Worm (Caenorhabditis elegans) whole organism, young adult: ENCODE results near the gene C01B9.1.

Experiments
- B0019.2 ChIP-seq: fragments of 200-800 bp; sonication (Bioruptor generic); conservative IDR thresholded peaks from 2 replicates; pipeline ENCODE4 v1.3.6; 2022; ENCODE audit warnings: missing genetic modification reagents, missing genetic modification characterization, missing compliant biosample characterization
- C06A6.2 ChIP-seq: fragments of 200-800 bp; sonication (Bioruptor generic); conservative IDR thresholded peaks from 2 replicates; pipeline ENCODE4 v1.3.6; 2022; ENCODE audit warnings: missing genetic modification characterization, missing compliant biosample characterization
- F22D6.2 ChIP-seq: sonication (generic microtip); optimal IDR thresholded peaks from 2 replicates; lab custom pipeline; 2016; ENCODE audit warnings: mild to moderate bottlenecking, missing genetic modification characterization, missing compliant biosample characterization
- Y53F4B.3 ChIP-seq: fragments of 200-800 bp; sonication (Bioruptor generic); IDR thresholded peaks from 2 replicates; pipeline ENCODE4 v1.3.6; 2022; ENCODE audit warnings: missing genetic modification reagents, missing genetic modification characterization, missing compliant biosample characterization
- Y67H2A.10 ChIP-seq: fragments of 200-800 bp; sonication (Bioruptor generic); conservative IDR thresholded peaks from 2 replicates; pipeline ENCODE4 v1.3.6; 2022; ENCODE audit warnings: missing genetic modification reagents, missing genetic modification characterization, missing compliant biosample characterization
- ama-1 ChIP-seq, 3 experiments: fragments of 150-350 bp in 1 of 3; sonication (generic microtip) in 2 of 3; optimal IDR thresholded peaks; 2 replicates each; lab custom pipeline; 2014 to 2018; ENCODE audit warnings: missing biosample characterization in 2 of 3, missing genetic modification characterization in 2 of 3, missing genetic modification reagents in 2 of 3
- aptf-2 ChIP-seq: fragments of 200-800 bp; sonication (Bioruptor generic); conservative IDR thresholded peaks from 2 replicates; pipeline ENCODE4 v1.3.6; 2022; ENCODE audit warnings: missing genetic modification reagents, missing genetic modification characterization, missing compliant biosample characterization
- bed-1 ChIP-seq: fragments of 200-800 bp; sonication (Bioruptor generic); IDR thresholded peaks from 2 replicates; pipeline ENCODE4 v1.3.6; 2022; ENCODE audit warnings: missing genetic modification reagents, missing genetic modification characterization, missing compliant biosample characterization
- cebp-1 ChIP-seq, 2 experiments: fragments of 200-800 bp in 1 of 2; sonication (Bioruptor generic) in 1 of 2; sonication (generic microtip) in 1 of 2; IDR thresholded peaks in 1 of 2; optimal IDR thresholded peaks in 1 of 2; 2 replicates each; pipeline versions ENCODE4 v1.3.6 to Lab custom; 2017 to 2022; ENCODE audit warnings: missing compliant biosample characterization in 2 of 2, missing genetic modification characterization in 2 of 2, mild to moderate bottlenecking in 1 of 2, missing genetic modification reagents in 1 of 2, moderate library complexity in 1 of 2
- cebp-2 ChIP-seq: fragments of 200-800 bp; sonication (Bioruptor generic); IDR thresholded peaks from 2 replicates; pipeline ENCODE4 v1.3.6; 2022; ENCODE audit warnings: missing genetic modification characterization, missing compliant biosample characterization
- ceh-100 ChIP-seq: fragments of 200-800 bp; sonication (Bioruptor generic); IDR thresholded peaks from 2 replicates; pipeline ENCODE4 v1.3.6; 2022; ENCODE audit warnings: missing genetic modification reagents, missing genetic modification characterization, missing compliant biosample characterization
- ceh-27 ChIP-seq: fragments of 200-800 bp; sonication (Bioruptor generic); optimal IDR thresholded peaks from 2 replicates; lab custom pipeline; 2018; ENCODE audit warnings: mild to moderate bottlenecking, missing genetic modification characterization, moderate library complexity, missing compliant biosample characterization
- ceh-91 ChIP-seq: fragments of 200-800 bp; sonication (Bioruptor generic); IDR thresholded peaks from 2 replicates; pipeline ENCODE4 v1.3.6; 2022; ENCODE audit warnings: missing genetic modification reagents, missing genetic modification characterization, missing compliant biosample characterization
- egrh-3 ChIP-seq: fragments of 200-800 bp; sonication (Bioruptor generic); IDR thresholded peaks from 2 replicates; pipeline ENCODE4 v1.3.6; 2022; ENCODE audit warnings: missing genetic modification reagents, missing genetic modification characterization, missing compliant biosample characterization
- ekl-4 ChIP-seq: fragments of 200-800 bp; sonication (Bioruptor generic); IDR thresholded peaks from 2 replicates; pipeline ENCODE4 v1.3.6; 2022; ENCODE audit warnings: missing genetic modification reagents, missing genetic modification characterization, missing compliant biosample characterization
- ets-4 ChIP-seq: fragments of 200-800 bp; sonication (Bioruptor generic); optimal IDR thresholded peaks from 2 replicates; lab custom pipeline; 2018; ENCODE audit warnings: mild to moderate bottlenecking, missing genetic modification characterization, missing compliant biosample characterization
- hlh-12 ChIP-seq: sonication (generic microtip); optimal IDR thresholded peaks from 2 replicates; lab custom pipeline; 2016; ENCODE audit warnings: missing genetic modification characterization, missing compliant biosample characterization
- hmg-20 ChIP-seq: fragments of 200-800 bp; sonication (Bioruptor generic); IDR thresholded peaks from 2 replicates; pipeline ENCODE4 v1.3.6; 2022; ENCODE audit warnings: missing genetic modification reagents, missing genetic modification characterization, missing compliant biosample characterization
- lag-1 ChIP-seq: fragments of 200-800 bp; sonication (Bioruptor generic); IDR thresholded peaks from 2 replicates; pipeline ENCODE4 v1.3.6; 2022; ENCODE audit warnings: missing genetic modification reagents, missing genetic modification characterization, missing compliant biosample characterization
- lin-54 ChIP-seq: fragments of 200-800 bp; sonication (Bioruptor generic); optimal IDR thresholded peaks from 2 replicates; lab custom pipeline; 2018; ENCODE audit warnings: mild to moderate bottlenecking, missing genetic modification characterization, missing compliant biosample characterization
- lir-1 ChIP-seq: fragments of 200-800 bp; sonication (Bioruptor generic); conservative IDR thresholded peaks from 2 replicates; pipeline ENCODE4 v1.3.6; 2022; ENCODE audit warnings: missing genetic modification reagents, missing genetic modification characterization, missing compliant biosample characterization
- lsl-1 ChIP-seq: fragments of 200-800 bp; sonication (Bioruptor generic); optimal IDR thresholded peaks from 2 replicates; lab custom pipeline; 2018; ENCODE audit warnings: mild to moderate bottlenecking, missing genetic modification characterization, moderate library complexity, missing compliant biosample characterization
- madf-3 ChIP-seq: fragments of 200-800 bp; sonication (Bioruptor generic); IDR thresholded peaks from 2 replicates; pipeline ENCODE4 v1.3.6; 2022; ENCODE audit warnings: missing genetic modification reagents, missing genetic modification characterization, missing compliant biosample characterization
- mes-4 ChIP-seq: sonication (generic microtip); optimal IDR thresholded peaks from 2 replicates; lab custom pipeline; 2016; ENCODE audit warnings: missing genotype, missing genetic modification characterization, missing compliant biosample characterization
- sea-2 ChIP-seq: fragments of 200-800 bp; sonication (Bioruptor generic); IDR thresholded peaks from 2 replicates; pipeline ENCODE4 v1.3.6; 2022; ENCODE audit warnings: missing genetic modification characterization, missing compliant biosample characterization
- snpc-1.1 ChIP-seq: sonication (generic microtip); optimal IDR thresholded peaks from 2 replicates; lab custom pipeline; 2017; ENCODE audit warnings: missing genetic modification characterization, mild to moderate bottlenecking, missing compliant biosample characterization, antibody characterized with exemption, moderate library complexity, missing genotype, missing genetic modification reagents; ENCODE audit not compliant: insufficient read depth
- snpc-4 ChIP-seq, 5 experiments: fragments of 150-350 bp in 1 of 5; sonication (generic microtip) in 4 of 5; optimal IDR thresholded peaks; 2 replicates each; lab custom pipeline; 2014 to 2018; ENCODE audit warnings: missing genetic modification characterization in 5 of 5, missing biosample characterization in 3 of 5, antibody characterized with exemption in 2 of 5, mild to moderate bottlenecking in 2 of 5, missing compliant biosample characterization in 2 of 5, missing genotype in 2 of 5, moderate library complexity in 2 of 5, missing genetic modification reagents in 1 of 5
- somi-1 ChIP-seq: fragments of 200-800 bp; sonication (Bioruptor generic); optimal IDR thresholded peaks from 2 replicates; lab custom pipeline; 2018; ENCODE audit warnings: mild to moderate bottlenecking, missing genetic modification characterization, missing compliant biosample characterization
- tbx-9 ChIP-seq: sonication (generic microtip); optimal IDR thresholded peaks from 2 replicates; lab custom pipeline; 2016; ENCODE audit warnings: borderline replicate concordance, missing genetic modification characterization, inconsistent platforms, missing compliant biosample characterization
- unc-130 ChIP-seq: sonication (generic microtip); optimal IDR thresholded peaks from 2 replicates; lab custom pipeline; 2016; ENCODE audit warnings: missing genetic modification reagents, missing genetic modification characterization, missing compliant biosample characterization
- xnd-1 ChIP-seq: sonication (generic microtip); optimal IDR thresholded peaks from 2 replicates; lab custom pipeline; 2016; ENCODE audit warnings: missing genotype, missing genetic modification reagents, missing genetic modification characterization, missing compliant biosample characterization
- zfh-2 ChIP-seq: fragments of 200-800 bp; sonication (Bioruptor generic); conservative IDR thresholded peaks from 2 replicates; pipeline ENCODE4 v1.3.6; 2022; ENCODE audit warnings: missing genetic modification reagents, missing genetic modification characterization, missing compliant biosample characterization
- zim-3 ChIP-seq: sonication (generic microtip); optimal IDR thresholded peaks from 2 replicates; lab custom pipeline; 2017; ENCODE audit warnings: mild to moderate bottlenecking, missing genetic modification characterization, moderate library complexity, missing compliant biosample characterization
- ztf-18 ChIP-seq: sonication (generic microtip); optimal IDR thresholded peaks from 2 replicates; lab custom pipeline; 2016; ENCODE audit warnings: missing genotype, mild to moderate bottlenecking, missing genetic modification characterization, missing compliant biosample characterization

The C01B9.1 gene

DNA sequence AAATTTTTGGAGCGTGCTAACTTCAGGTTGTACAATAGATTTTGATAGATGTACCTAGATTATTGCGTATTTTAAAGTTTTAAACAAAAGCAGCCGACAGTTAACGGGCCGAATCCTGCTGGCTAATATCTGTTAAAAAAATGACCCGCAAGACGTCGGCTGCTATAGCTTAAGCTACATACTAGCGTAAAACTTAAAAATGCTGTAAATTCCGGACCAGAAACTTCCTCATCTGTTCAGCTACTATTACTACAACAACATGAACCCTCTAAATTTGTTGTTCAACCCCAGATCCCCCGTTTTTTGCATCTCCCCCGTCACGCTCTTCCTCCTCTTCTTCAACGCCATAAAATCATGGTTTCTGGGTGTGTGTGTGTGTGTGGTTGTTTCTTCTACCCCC, 15.5 kb downstream of the C01B9.1 start:
- TF ChIP-seq unc-130 (GFP tag; lab: Kevin White, UChicago) = no peak
- no peak for TF ChIP-seq xnd-1
- no peak for TF ChIP-seq ama-1 (optimal IDR thresholded peaks at IDR 0.05; lab: Kevin White, UChicago)
- no peak for TF ChIP-seq ama-1 (GFP tag; optimal IDR thresholded peaks at IDR 0.05; lab: Kevin White, UChicago)

DNA sequence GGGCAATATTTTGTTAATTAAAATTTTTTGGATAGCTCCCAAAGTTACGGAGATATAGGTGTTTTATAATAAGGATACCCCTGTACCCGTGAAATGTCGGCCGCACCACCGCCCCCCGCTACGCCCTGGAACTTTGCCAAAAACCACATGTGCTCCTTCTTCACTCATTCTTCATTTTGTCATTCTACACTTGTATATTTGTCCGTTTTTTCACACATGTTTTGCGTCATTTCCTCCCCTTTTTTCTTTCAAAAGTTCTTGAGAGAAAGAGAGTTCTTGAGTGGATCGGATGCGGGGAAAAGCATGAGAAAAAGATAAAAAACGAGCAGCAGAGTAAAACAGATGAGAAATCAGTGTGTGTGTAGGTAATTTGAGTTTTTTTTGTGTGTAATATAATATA, 17.4 kb downstream of the C01B9.1 start:
- TF ChIP-seq zim-3 (tag; lab: Kevin White, UChicago) (no peak), snpc-4 (GFP tag; optimal IDR thresholded peaks at IDR 0.05; lab: Kevin White, UChicago) (no peak), snpc-4 (tag; optimal IDR thresholded peaks at IDR 0.05; lab: Kevin White, UChicago) (peak in 2 of 4 experiments; percentile 5 to 44), lin-54 (GFP tag; lab: Kevin White, UChicago) (no peak), cebp-2 (GFP tag; lab: Robert Waterston, UW) (no peak), ceh-27 (GFP tag; lab: Kevin White, UChicago) (peak; percentile 44)

DNA sequence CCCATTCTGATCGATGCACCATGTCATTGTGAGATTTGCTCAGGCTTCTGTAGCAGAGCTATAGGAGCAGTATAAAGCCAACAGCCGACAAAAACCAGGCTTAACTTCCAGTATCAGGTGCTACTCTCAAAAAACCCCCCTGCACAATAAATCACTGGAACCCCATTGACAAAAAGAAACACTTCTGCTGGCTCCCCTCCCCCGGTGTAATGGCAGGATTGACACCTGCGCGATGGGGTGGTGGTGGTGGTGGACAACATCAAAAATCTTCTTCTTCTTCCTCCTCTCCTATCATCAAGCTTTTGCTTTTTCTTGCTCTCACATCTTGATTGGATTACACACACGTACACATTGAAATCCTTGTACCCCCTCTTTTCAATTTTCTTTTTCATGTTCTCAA, 18.3 kb downstream of the C01B9.1 start:
- TF ChIP-seq ceh-91 (GFP tag; lab: Robert Waterston, UW) (no peak), Y67H2A.10 (GFP tag; lab: Robert Waterston, UW) (no peak), Y53F4B.3 (no peak), mes-4 (tag; lab: Kevin White, UChicago) (no peak), ekl-4 (GFP tag; lab: Robert Waterston, UW) (no peak), ztf-18 (tag; lab: Kevin White, UChicago) (no peak), snpc-1.1 (tag; lab: Kevin White, UChicago) (no peak), aptf-2 (GFP tag; lab: Robert Waterston, UW) (no peak), somi-1 (GFP tag; lab: Kevin White, UChicago) (no peak), madf-3 (GFP tag; lab: Robert Waterston, UW) (no peak), lag-1 (GFP tag; lab: Robert Waterston, UW) (no peak), F22D6.2 (no peak)

- TF ChIP-seq zfh-2 (GFP tag; lab: Robert Waterston, UW) (peak; percentile 92), egrh-3 (GFP tag; lab: Robert Waterston, UW) (peak; percentile 96)
Observed at ce11 chrII:13790701-13791100, 19.3 kb downstream of the C01B9.1 start.

DNA sequence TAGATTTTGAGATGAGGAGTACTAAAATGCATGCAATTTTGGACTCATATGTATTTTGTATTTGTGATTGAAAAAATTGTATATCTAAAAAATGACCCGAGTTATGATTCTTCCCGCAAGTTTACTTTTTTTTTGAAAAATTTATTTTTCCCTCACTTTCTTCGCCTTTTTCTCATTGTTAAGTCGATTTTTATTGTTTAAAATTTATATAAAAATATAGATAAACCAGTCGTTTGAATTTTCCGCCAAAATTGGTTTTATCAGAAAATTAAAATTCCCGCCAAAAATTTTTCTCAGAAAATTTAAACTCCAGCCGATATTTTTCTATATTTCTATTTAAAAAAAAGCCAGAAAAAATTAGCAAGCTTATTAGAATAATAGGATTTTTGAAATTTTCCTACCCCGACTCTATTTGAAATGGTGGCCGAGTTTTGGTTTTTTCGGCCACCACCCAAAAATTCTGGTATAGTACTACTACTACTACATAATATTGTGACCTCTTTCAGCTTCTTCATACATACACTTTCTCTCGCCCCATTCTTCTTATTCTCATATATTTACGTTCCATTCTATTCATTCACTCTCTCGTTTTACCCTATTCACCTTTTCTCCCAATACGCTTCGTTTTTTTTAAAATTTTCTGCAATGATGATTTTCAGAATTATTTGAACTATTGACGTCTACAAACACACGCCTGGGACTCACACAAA, 20.4 kb downstream of the C01B9.1 start, which contains the start of gene ZK131.11:
TSS of gene ZK131.11 (plus strand) at position 660 of the 710 bp plus-strand sequence.
- TF ChIP-seq zim-3 (tag; lab: Kevin White, UChicago) = no peak
- TF ChIP-seq ekl-4 (GFP tag; lab: Robert Waterston, UW) = no peak
- TF ChIP-seq hlh-12 (tag; lab: Kevin White, UChicago) = no peak
- TF ChIP-seq sea-2 (GFP tag; lab: Robert Waterston, UW) = no peak
- no peak for TF ChIP-seq lsl-1 (GFP tag; lab: Kevin White, UChicago)
- TF ChIP-seq ceh-100 (GFP tag; lab: Robert Waterston, UW) = no peak
- TF ChIP-seq bed-1 (GFP tag; lab: Robert Waterston, UW) = no peak
- TF ChIP-seq ets-4 (GFP tag; lab: Kevin White, UChicago) = no peak
- TF ChIP-seq B0019.2 (GFP tag; lab: Robert Waterston, UW) = no peak
- no peak for TF ChIP-seq C06A6.2 (GFP tag; lab: Robert Waterston, UW)
- TF ChIP-seq lir-1 (GFP tag; lab: Robert Waterston, UW) = no peak
- no peak for TF ChIP-seq ama-1 (optimal IDR thresholded peaks at IDR 0.05; lab: Kevin White, UChicago)
- TF ChIP-seq ama-1 (GFP tag; optimal IDR thresholded peaks at IDR 0.05; lab: Kevin White, UChicago) = no peak
- TF ChIP-seq ceh-27 (GFP tag; lab: Kevin White, UChicago) = no peak
- TF ChIP-seq cebp-1 (GFP tag; IDR thresholded peaks at IDR 0.05; lab: Robert Waterston, UW) = no peak
- TF ChIP-seq cebp-1 (tag; optimal IDR thresholded peaks at IDR 0.05; lab: Kevin White, UChicago) = no peak
- TF ChIP-seq unc-130 (GFP tag; lab: Kevin White, UChicago) = no peak
- TF ChIP-seq hmg-20 (GFP tag; lab: Robert Waterston, UW) = no peak
- TF ChIP-seq tbx-9 (tag; lab: Kevin White, UChicago) = no peak
